Fruit fly (Drosophila melanogaster) Kc167 (cell line): ENCODE results near the gene CG13063.

Source experiments
- h ChIP-seq: fragments of >200 bp; optimal IDR thresholded peaks from 3 replicates; lab custom pipeline; 2018; ENCODE audit warnings: missing external identifiers
- insv ChIP-seq: fragments of >200 bp; optimal IDR thresholded peaks from 3 replicates; lab custom pipeline; 2018; ENCODE audit warnings: missing external identifiers
- psq ChIP-seq: fragments of >200 bp; optimal IDR thresholded peaks from 2 replicates; lab custom pipeline; 2017; ENCODE audit warnings: missing external identifiers
- ttk ChIP-seq: sonication (Bioruptor generic); optimal IDR thresholded peaks from 2 replicates; lab custom pipeline; 2017; ENCODE audit warnings: missing external identifiers

- no peak for TF ChIP-seq ttk (lab: Kevin White, UChicago)
- TF ChIP-seq psq (lab: Kevin White, UChicago): no peak
- no peak for TF ChIP-seq h (lab: Kevin White, UChicago)
- no peak for TF ChIP-seq insv (lab: Kevin White, UChicago)
These were observed 26.6 kb downstream of the CG13063 start, which contains the start of gene CG13056 for dm6 chr3L:16333013-16333412.
